Worm (Caenorhabditis elegans) whole organism, mixed stage, embryonic: ENCODE data around the gene dnj-26.

ENCODE experiments used
- M03D4.4 ChIP-seq: sonication (generic microtip); optimal IDR thresholded peaks from 2 replicates; lab custom pipeline; 2017; ENCODE audit warnings: mild to moderate bottlenecking, missing genetic modification characterization, missing compliant biosample characterization
- bed-3 ChIP-seq: fragments of 200-800 bp; sonication (Bioruptor generic); optimal IDR thresholded peaks from 3 replicates; lab custom pipeline; 2018; ENCODE audit warnings: mild to moderate bottlenecking, missing genetic modification characterization, moderate library complexity, missing compliant biosample characterization
- blmp-1 ChIP-seq: fragments of 150-350 bp; optimal IDR thresholded peaks from 2 replicates; lab custom pipeline; 2014; ENCODE audit warnings: missing biosample characterization, missing genetic modification characterization
- ceh-39 ChIP-seq: fragments of 150-350 bp; optimal IDR thresholded peaks from 2 replicates; lab custom pipeline; 2014; ENCODE audit warnings: missing biosample characterization, missing genetic modification characterization
- ceh-43 ChIP-seq: fragments of 200-800 bp; sonication (Bioruptor generic); optimal IDR thresholded peaks from 2 replicates; lab custom pipeline; 2018; ENCODE audit warnings: mild to moderate bottlenecking, missing genetic modification characterization, moderate library complexity, missing compliant biosample characterization
- ceh-83 ChIP-seq: fragments of 200-800 bp; sonication (Bioruptor generic); optimal IDR thresholded peaks from 2 replicates; lab custom pipeline; 2018; ENCODE audit warnings: mild to moderate bottlenecking, missing genetic modification characterization, missing compliant biosample characterization
- ces-1 ChIP-seq: fragments of 150-350 bp; optimal IDR thresholded peaks from 2 replicates; lab custom pipeline; 2014; ENCODE audit warnings: missing biosample characterization, missing genetic modification reagents, missing genetic modification characterization
- cnd-1 ChIP-seq: fragments of 200-800 bp; sonication (Bioruptor generic); optimal IDR thresholded peaks from 2 replicates; lab custom pipeline; 2018; ENCODE audit warnings: mild to moderate bottlenecking, missing genetic modification characterization, missing compliant biosample characterization
- elt-1 ChIP-seq: sonication (generic microtip); optimal IDR thresholded peaks from 2 replicates; lab custom pipeline; 2017; ENCODE audit warnings: missing genetic modification characterization, mild to moderate bottlenecking, missing compliant biosample characterization, antibody characterized with exemption, moderate library complexity, borderline replicate concordance; ENCODE audit not compliant: insufficient read depth
- elt-3 ChIP-seq: fragments of 150-350 bp; optimal IDR thresholded peaks from 2 replicates; lab custom pipeline; 2014; ENCODE audit warnings: missing biosample characterization, missing genetic modification characterization
- ham-2 ChIP-seq: fragments of 200-800 bp; sonication (Bioruptor generic); optimal IDR thresholded peaks from 2 replicates; lab custom pipeline; 2018; ENCODE audit warnings: mild to moderate bottlenecking, missing genetic modification characterization, missing compliant biosample characterization
- hlh-1 ChIP-seq: fragments of 150-350 bp; optimal IDR thresholded peaks from 2 replicates; lab custom pipeline; 2014; ENCODE audit warnings: missing biosample characterization, missing genetic modification reagents, missing genetic modification characterization
- lin-13 ChIP-seq: fragments of 150-350 bp; optimal IDR thresholded peaks from 2 replicates; lab custom pipeline; 2014; ENCODE audit warnings: missing biosample characterization, missing genetic modification characterization
- lin-32 ChIP-seq: fragments of 200-800 bp; sonication (Bioruptor generic); optimal IDR thresholded peaks from 2 replicates; lab custom pipeline; 2018; ENCODE audit warnings: mild to moderate bottlenecking, missing genetic modification characterization, missing compliant biosample characterization
- lsy-2 ChIP-seq: fragments of 150-350 bp; optimal IDR thresholded peaks from 2 replicates; lab custom pipeline; 2014; ENCODE audit warnings: missing biosample characterization, missing genetic modification characterization
- mep-1 ChIP-seq: fragments of 150-350 bp; optimal IDR thresholded peaks from 2 replicates; lab custom pipeline; 2017; ENCODE audit warnings: missing biosample characterization, missing genetic modification reagents, missing genetic modification characterization, inconsistent platforms
- nhr-237 ChIP-seq: fragments of 150-350 bp; optimal IDR thresholded peaks from 2 replicates; lab custom pipeline; 2014; ENCODE audit warnings: missing biosample characterization, missing genetic modification characterization
- nhr-28 ChIP-seq: fragments of 150-350 bp; optimal IDR thresholded peaks from 2 replicates; lab custom pipeline; 2014; ENCODE audit warnings: missing biosample characterization, missing genetic modification characterization
- nhr-76 ChIP-seq: sonication (generic microtip); optimal IDR thresholded peaks from 2 replicates; lab custom pipeline; 2017; ENCODE audit warnings: missing biosample characterization, missing genetic modification characterization
- pha-4 ChIP-seq: fragments of 150-350 bp; optimal IDR thresholded peaks from 2 replicates; lab custom pipeline; 2018; ENCODE audit warnings: missing biosample characterization, missing genetic modification reagents, missing genetic modification characterization
- sem-2 ChIP-seq: fragments of 200-800 bp; sonication (Bioruptor generic); optimal IDR thresholded peaks from 2 replicates; lab custom pipeline; 2018; ENCODE audit warnings: mild to moderate bottlenecking, missing genetic modification characterization, missing compliant biosample characterization
- snpc-4 ChIP-seq: fragments of 150-350 bp; optimal IDR thresholded peaks from 2 replicates; lab custom pipeline; 2014; ENCODE audit warnings: missing biosample characterization, missing genetic modification characterization
- sptf-1 ChIP-seq: sonication (generic microtip); optimal IDR thresholded peaks from 2 replicates; lab custom pipeline; 2017; ENCODE audit warnings: mild to moderate bottlenecking, missing genetic modification characterization, moderate library complexity, missing compliant biosample characterization
- tbx-8 ChIP-seq: fragments of 200-800 bp; sonication (Bioruptor generic); optimal IDR thresholded peaks from 2 replicates; lab custom pipeline; 2018; ENCODE audit warnings: mild to moderate bottlenecking, missing genetic modification characterization, moderate library complexity, missing compliant biosample characterization
- unc-120 ChIP-seq: sonication (generic microtip); optimal IDR thresholded peaks from 2 replicates; lab custom pipeline; 2017; ENCODE audit warnings: missing genetic modification characterization, missing compliant biosample characterization; ENCODE audit not compliant: poor library complexity, severe bottlenecking
- unc-39 ChIP-seq: fragments of 150-350 bp; optimal IDR thresholded peaks from 2 replicates; lab custom pipeline; 2014; ENCODE audit warnings: missing biosample characterization, missing genetic modification characterization
- unc-62 ChIP-seq: fragments of 150-350 bp; optimal IDR thresholded peaks from 2 replicates; lab custom pipeline; 2014; ENCODE audit warnings: missing biosample characterization, missing genetic modification reagents, missing genetic modification characterization
- zip-8 ChIP-seq: fragments of 150-350 bp; optimal IDR thresholded peaks from 2 replicates; lab custom pipeline; 2014; ENCODE audit warnings: missing biosample characterization, missing genetic modification characterization
- ztf-11 ChIP-seq: fragments of 150-350 bp; optimal IDR thresholded peaks from 2 replicates; lab custom pipeline; 2014; ENCODE audit warnings: missing biosample characterization, missing genetic modification characterization

dnj-26 gene

ce11 chrIV:12265877-12266276, 13.4 kb upstream of the dnj-26 start:
- TF ChIP-seq ham-2 (GFP tag; lab: Kevin White, UChicago) (no peak), sptf-1 (tag; lab: Kevin White, UChicago) (no peak), unc-39 (no peak), elt-1 (tag; lab: Kevin White, UChicago) (no peak), ceh-83 (no peak), bed-3 (GFP tag; lab: Kevin White, UChicago) (no peak), cnd-1 (tag; lab: Kevin White, UChicago) (no peak)

ce11 chrIV:12261353-12261752, 8.9 kb upstream of the dnj-26 start, which contains the start of gene sre-14:
Gene sre-14 (minus strand): TSS chrIV:12261453.
- TF ChIP-seq ceh-39 (tag; lab: Kevin White, UChicago): no peak
- no peak for TF ChIP-seq sem-2 (GFP tag; lab: Kevin White, UChicago)
- TF ChIP-seq nhr-237 (tag; lab: Kevin White, UChicago): no peak
- no peak for TF ChIP-seq lin-32 (GFP tag; lab: Kevin White, UChicago)
- no peak for TF ChIP-seq nhr-76 (tag; lab: Kevin White, UChicago)
- TF ChIP-seq nhr-28 (tag; lab: Kevin White, UChicago): no peak

- TF ChIP-seq nhr-237 (tag; lab: Kevin White, UChicago): no peak
- no peak for TF ChIP-seq unc-62
- peak; percentile 31 for TF ChIP-seq ces-1 (GFP tag; lab: Kevin White, UChicago)
- peak; percentile 16 for TF ChIP-seq unc-120 (tag; lab: Kevin White, UChicago)
- TF ChIP-seq hlh-1 (tag; lab: Kevin White, UChicago): no peak
- TF ChIP-seq pha-4: no peak
- no peak for TF ChIP-seq ztf-11
- no peak for TF ChIP-seq mep-1 (tag; lab: Kevin White, UChicago)
- no peak for TF ChIP-seq unc-39
- TF ChIP-seq, all 35 proteins: peak for 2
Measured at ce11 chrIV:12259161-12259870, 6.8 kb upstream of the dnj-26 start, which contains the start of gene Y39C12A.9. Gene Y39C12A.9 (minus strand): TSS chrIV:12259211.

- TF ChIP-seq lin-13 (tag; lab: Kevin White, UChicago) (no peak), lsy-2 (tag; lab: Kevin White, UChicago) (no peak), ces-1 (GFP tag; lab: Kevin White, UChicago) (no peak), mep-1 (tag; lab: Kevin White, UChicago) (no peak)
Measured at ce11 chrIV:12244706-12245105, 7.8 kb downstream of the dnj-26 start, which contains the start of gene sre-15. Gene sre-15 (minus strand): TSS chrIV:12244806.

ce11 chrIV:12238851-12239250, 13.6 kb downstream of the dnj-26 start, which contains the start of gene sre-19:
Gene sre-19 (minus strand): TSS chrIV:12238951.
- TF ChIP-seq ceh-39 (tag; lab: Kevin White, UChicago) (no peak), sem-2 (GFP tag; lab: Kevin White, UChicago) (no peak), ceh-83 (no peak), elt-3 (tag; lab: Kevin White, UChicago) (no peak), lin-32 (GFP tag; lab: Kevin White, UChicago) (no peak), unc-62 (no peak), blmp-1 (tag; lab: Kevin White, UChicago) (no peak), lsy-2 (tag; lab: Kevin White, UChicago) (no peak), unc-39 (no peak), lin-13 (tag; lab: Kevin White, UChicago) (no peak), M03D4.4 (no peak), snpc-4 (tag; lab: Kevin White, UChicago) (no peak), tbx-8 (GFP tag; lab: Kevin White, UChicago) (no peak), ham-2 (GFP tag; lab: Kevin White, UChicago) (no peak), cnd-1 (tag; lab: Kevin White, UChicago) (no peak), ztf-11 (no peak), zip-8 (tag; lab: Kevin White, UChicago) (no peak), bed-3 (GFP tag; lab: Kevin White, UChicago) (no peak), nhr-237 (tag; lab: Kevin White, UChicago) (no peak)

ce11 chrIV:12236011-12236410, 16.5 kb downstream of the dnj-26 start, which contains the start of gene sre-16:
Gene sre-16 (minus strand): TSS chrIV:12236111.
- TF ChIP-seq cnd-1 (tag; lab: Kevin White, UChicago) (no peak), nhr-237 (tag; lab: Kevin White, UChicago) (no peak), ceh-43 (GFP tag; lab: Kevin White, UChicago) (no peak), zip-8 (tag; lab: Kevin White, UChicago) (no peak), lin-13 (tag; lab: Kevin White, UChicago) (no peak), tbx-8 (GFP tag; lab: Kevin White, UChicago) (no peak)
